Worm (Caenorhabditis elegans) whole organism, mixed stage, embryonic: Measurements from ENCODE around the gene egrh-2.

Source experiments
- M03D4.4 ChIP-seq: sonication (generic microtip); optimal IDR thresholded peaks from 2 replicates; lab custom pipeline; 2017; ENCODE audit warnings: mild to moderate bottlenecking, missing genetic modification characterization, missing compliant biosample characterization
- bed-3 ChIP-seq: fragments of 200-800 bp; sonication (Bioruptor generic); optimal IDR thresholded peaks from 3 replicates; lab custom pipeline; 2018; ENCODE audit warnings: mild to moderate bottlenecking, missing genetic modification characterization, moderate library complexity, missing compliant biosample characterization
- blmp-1 ChIP-seq: fragments of 150-350 bp; optimal IDR thresholded peaks from 2 replicates; lab custom pipeline; 2014; ENCODE audit warnings: missing biosample characterization, missing genetic modification characterization
- ceh-39 ChIP-seq: fragments of 150-350 bp; optimal IDR thresholded peaks from 2 replicates; lab custom pipeline; 2014; ENCODE audit warnings: missing biosample characterization, missing genetic modification characterization
- ceh-43 ChIP-seq: fragments of 200-800 bp; sonication (Bioruptor generic); optimal IDR thresholded peaks from 2 replicates; lab custom pipeline; 2018; ENCODE audit warnings: mild to moderate bottlenecking, missing genetic modification characterization, moderate library complexity, missing compliant biosample characterization
- ces-1 ChIP-seq: fragments of 150-350 bp; optimal IDR thresholded peaks from 2 replicates; lab custom pipeline; 2014; ENCODE audit warnings: missing biosample characterization, missing genetic modification reagents, missing genetic modification characterization
- cnd-1 ChIP-seq: fragments of 200-800 bp; sonication (Bioruptor generic); optimal IDR thresholded peaks from 2 replicates; lab custom pipeline; 2018; ENCODE audit warnings: mild to moderate bottlenecking, missing genetic modification characterization, missing compliant biosample characterization
- drap-1 ChIP-seq: fragments of 200-800 bp; sonication (Bioruptor generic); optimal IDR thresholded peaks from 3 replicates; lab custom pipeline; 2018; ENCODE audit warnings: mild to moderate bottlenecking, missing genetic modification characterization, missing compliant biosample characterization
- elt-1 ChIP-seq: sonication (generic microtip); optimal IDR thresholded peaks from 2 replicates; lab custom pipeline; 2017; ENCODE audit warnings: missing genetic modification characterization, mild to moderate bottlenecking, missing compliant biosample characterization, antibody characterized with exemption, moderate library complexity, borderline replicate concordance; ENCODE audit not compliant: insufficient read depth
- elt-3 ChIP-seq: fragments of 150-350 bp; optimal IDR thresholded peaks from 2 replicates; lab custom pipeline; 2014; ENCODE audit warnings: missing biosample characterization, missing genetic modification characterization
- flh-1 ChIP-seq: fragments of 200-800 bp; sonication (Bioruptor generic); optimal IDR thresholded peaks from 2 replicates; lab custom pipeline; 2018; ENCODE audit warnings: mild to moderate bottlenecking, missing genetic modification characterization, moderate library complexity, missing compliant biosample characterization
- ham-2 ChIP-seq: fragments of 200-800 bp; sonication (Bioruptor generic); optimal IDR thresholded peaks from 2 replicates; lab custom pipeline; 2018; ENCODE audit warnings: mild to moderate bottlenecking, missing genetic modification characterization, missing compliant biosample characterization
- hlh-1 ChIP-seq: fragments of 150-350 bp; optimal IDR thresholded peaks from 2 replicates; lab custom pipeline; 2014; ENCODE audit warnings: missing biosample characterization, missing genetic modification reagents, missing genetic modification characterization
- lin-13 ChIP-seq: fragments of 150-350 bp; optimal IDR thresholded peaks from 2 replicates; lab custom pipeline; 2014; ENCODE audit warnings: missing biosample characterization, missing genetic modification characterization
- lsy-2 ChIP-seq: fragments of 150-350 bp; optimal IDR thresholded peaks from 2 replicates; lab custom pipeline; 2014; ENCODE audit warnings: missing biosample characterization, missing genetic modification characterization
- mab-5 ChIP-seq: fragments of 150-350 bp; optimal IDR thresholded peaks from 2 replicates; lab custom pipeline; 2014; ENCODE audit warnings: missing biosample characterization, missing genetic modification characterization
- mep-1 ChIP-seq: fragments of 150-350 bp; optimal IDR thresholded peaks from 2 replicates; lab custom pipeline; 2017; ENCODE audit warnings: missing biosample characterization, missing genetic modification reagents, missing genetic modification characterization, inconsistent platforms
- mls-2 ChIP-seq: sonication (generic microtip); optimal IDR thresholded peaks from 2 replicates; lab custom pipeline; 2016; ENCODE audit warnings: mild to moderate bottlenecking, missing genetic modification characterization, moderate library complexity, missing compliant biosample characterization
- nhr-2 ChIP-seq: fragments of 150-350 bp; optimal IDR thresholded peaks from 2 replicates; lab custom pipeline; 2014; ENCODE audit warnings: missing biosample characterization, missing genetic modification characterization
- nhr-28 ChIP-seq: fragments of 150-350 bp; optimal IDR thresholded peaks from 2 replicates; lab custom pipeline; 2014; ENCODE audit warnings: missing biosample characterization, missing genetic modification characterization
- nhr-76 ChIP-seq: sonication (generic microtip); optimal IDR thresholded peaks from 2 replicates; lab custom pipeline; 2017; ENCODE audit warnings: missing biosample characterization, missing genetic modification characterization
- pha-4 ChIP-seq: fragments of 150-350 bp; optimal IDR thresholded peaks from 2 replicates; lab custom pipeline; 2018; ENCODE audit warnings: missing biosample characterization, missing genetic modification reagents, missing genetic modification characterization
- sem-2 ChIP-seq: fragments of 200-800 bp; sonication (Bioruptor generic); optimal IDR thresholded peaks from 2 replicates; lab custom pipeline; 2018; ENCODE audit warnings: mild to moderate bottlenecking, missing genetic modification characterization, missing compliant biosample characterization
- snpc-4 ChIP-seq: fragments of 150-350 bp; optimal IDR thresholded peaks from 2 replicates; lab custom pipeline; 2014; ENCODE audit warnings: missing biosample characterization, missing genetic modification characterization
- sptf-1 ChIP-seq: sonication (generic microtip); optimal IDR thresholded peaks from 2 replicates; lab custom pipeline; 2017; ENCODE audit warnings: mild to moderate bottlenecking, missing genetic modification characterization, moderate library complexity, missing compliant biosample characterization
- tbx-8 ChIP-seq: fragments of 200-800 bp; sonication (Bioruptor generic); optimal IDR thresholded peaks from 2 replicates; lab custom pipeline; 2018; ENCODE audit warnings: mild to moderate bottlenecking, missing genetic modification characterization, moderate library complexity, missing compliant biosample characterization
- unc-120 ChIP-seq: sonication (generic microtip); optimal IDR thresholded peaks from 2 replicates; lab custom pipeline; 2017; ENCODE audit warnings: missing genetic modification characterization, missing compliant biosample characterization; ENCODE audit not compliant: poor library complexity, severe bottlenecking
- unc-39 ChIP-seq: fragments of 150-350 bp; optimal IDR thresholded peaks from 2 replicates; lab custom pipeline; 2014; ENCODE audit warnings: missing biosample characterization, missing genetic modification characterization
- unc-62 ChIP-seq: fragments of 150-350 bp; optimal IDR thresholded peaks from 2 replicates; lab custom pipeline; 2014; ENCODE audit warnings: missing biosample characterization, missing genetic modification reagents, missing genetic modification characterization
- ztf-11 ChIP-seq: fragments of 150-350 bp; optimal IDR thresholded peaks from 2 replicates; lab custom pipeline; 2014; ENCODE audit warnings: missing biosample characterization, missing genetic modification characterization

Gene egrh-2

ce11 chrIV:972811-973428 is 17.3 kb downstream of the egrh-2 start:
- TF ChIP-seq sptf-1 (tag; lab: Kevin White, UChicago) (peak; percentile 29), unc-39 (tag; lab: Kevin White, UChicago) (no peak)

ce11 chrIV:972401-972800 is 17.9 kb downstream of the egrh-2 start:
- no peak for TF ChIP-seq nhr-76
- TF ChIP-seq ztf-11 (tag; lab: Kevin White, UChicago): no peak
- TF ChIP-seq ceh-39: no peak
- no peak for TF ChIP-seq ham-2 (GFP tag; lab: Kevin White, UChicago)
- TF ChIP-seq unc-62 (GFP tag; lab: Kevin White, UChicago): no peak

- TF ChIP-seq elt-3 (tag; lab: Kevin White, UChicago) (no peak), ces-1 (no peak), nhr-28 (tag; lab: Kevin White, UChicago) (no peak), lin-13 (tag; lab: Kevin White, UChicago) (no peak), sptf-1 (tag; lab: Kevin White, UChicago) (no peak), sem-2 (no peak), tbx-8 (GFP tag; lab: Kevin White, UChicago) (no peak), lsy-2 (no peak), cnd-1 (tag; lab: Kevin White, UChicago) (no peak), ceh-39 (no peak), nhr-2 (tag; lab: Kevin White, UChicago) (no peak), snpc-4 (tag; lab: Kevin White, UChicago) (no peak), flh-1 (no peak), M03D4.4 (tag; lab: Kevin White, UChicago) (no peak), mab-5 (tag; lab: Kevin White, UChicago) (no peak), ham-2 (GFP tag; lab: Kevin White, UChicago) (no peak), hlh-1 (tag; lab: Kevin White, UChicago) (no peak), bed-3 (GFP tag; lab: Kevin White, UChicago) (no peak), pha-4 (no peak)
Observed at ce11 chrIV:971122-971521, 19.1 kb downstream of the egrh-2 start.

- TF ChIP-seq ces-1 (peak; percentile 87), ceh-39 (no peak)
Observed at ce11 chrIV:961862-962261, 28.4 kb downstream of the egrh-2 start.

DNA sequence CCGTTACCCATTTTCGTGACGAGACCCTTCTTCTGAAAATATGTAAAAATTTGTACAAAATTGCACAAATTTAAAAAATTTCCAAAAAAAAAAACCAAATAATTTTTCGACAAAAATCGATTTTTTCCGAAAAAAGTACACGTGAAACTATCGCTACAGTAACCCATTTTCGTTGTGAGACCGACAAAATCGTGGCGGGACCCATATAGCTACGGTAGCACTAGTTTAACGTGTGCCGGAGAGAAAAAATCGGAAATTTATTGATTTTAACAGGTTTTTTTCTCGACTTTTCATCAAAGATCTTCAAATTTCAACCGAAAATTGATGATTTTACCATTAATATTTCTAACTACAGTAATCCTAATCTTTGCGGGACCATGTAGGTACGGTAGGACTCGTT is 30.1 kb downstream of the egrh-2 start:
- TF ChIP-seq ceh-39 (no peak), sptf-1 (tag; lab: Kevin White, UChicago) (no peak), ham-2 (GFP tag; lab: Kevin White, UChicago) (no peak), mab-5 (tag; lab: Kevin White, UChicago) (no peak), mep-1 (tag; lab: Kevin White, UChicago) (no peak), drap-1 (no peak), nhr-2 (tag; lab: Kevin White, UChicago) (no peak), elt-1 (tag; lab: Kevin White, UChicago) (no peak), unc-120 (tag; lab: Kevin White, UChicago) (no peak), elt-3 (tag; lab: Kevin White, UChicago) (no peak), mls-2 (tag; lab: Kevin White, UChicago) (no peak), nhr-28 (tag; lab: Kevin White, UChicago) (no peak), unc-39 (tag; lab: Kevin White, UChicago) (no peak), blmp-1 (no peak)

DNA sequence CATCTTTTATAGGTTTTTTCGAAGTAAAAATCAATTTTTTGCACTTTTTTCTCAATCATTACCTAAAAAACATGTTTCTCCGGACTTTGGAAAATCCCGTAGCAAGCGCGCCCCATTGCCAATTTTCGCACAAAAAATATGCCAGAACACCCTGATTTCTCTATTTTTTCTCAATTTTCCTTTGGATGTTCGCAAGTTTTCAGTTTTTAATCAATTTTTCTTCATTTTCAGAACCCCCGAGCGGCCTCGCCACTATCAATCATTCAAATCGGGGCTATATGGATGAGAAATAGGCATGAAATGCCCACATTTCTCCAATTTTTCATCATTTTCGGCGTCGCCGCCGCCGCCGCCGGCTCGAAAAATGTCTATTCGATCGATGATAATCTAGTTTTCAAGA is 31.0 kb downstream of the egrh-2 start, which contains the start of gene plx-1:
plx-1 (plus strand) TSS at position 301 of the 400 bp plus-strand sequence.
- TF ChIP-seq ces-1 (no peak), ceh-43 (GFP tag; lab: Kevin White, UChicago) (no peak), M03D4.4 (tag; lab: Kevin White, UChicago) (no peak)
